Worm (Caenorhabditis elegans): Measurements from ENCODE around the gene rpb-6.

rpb-6 gene

DNA sequence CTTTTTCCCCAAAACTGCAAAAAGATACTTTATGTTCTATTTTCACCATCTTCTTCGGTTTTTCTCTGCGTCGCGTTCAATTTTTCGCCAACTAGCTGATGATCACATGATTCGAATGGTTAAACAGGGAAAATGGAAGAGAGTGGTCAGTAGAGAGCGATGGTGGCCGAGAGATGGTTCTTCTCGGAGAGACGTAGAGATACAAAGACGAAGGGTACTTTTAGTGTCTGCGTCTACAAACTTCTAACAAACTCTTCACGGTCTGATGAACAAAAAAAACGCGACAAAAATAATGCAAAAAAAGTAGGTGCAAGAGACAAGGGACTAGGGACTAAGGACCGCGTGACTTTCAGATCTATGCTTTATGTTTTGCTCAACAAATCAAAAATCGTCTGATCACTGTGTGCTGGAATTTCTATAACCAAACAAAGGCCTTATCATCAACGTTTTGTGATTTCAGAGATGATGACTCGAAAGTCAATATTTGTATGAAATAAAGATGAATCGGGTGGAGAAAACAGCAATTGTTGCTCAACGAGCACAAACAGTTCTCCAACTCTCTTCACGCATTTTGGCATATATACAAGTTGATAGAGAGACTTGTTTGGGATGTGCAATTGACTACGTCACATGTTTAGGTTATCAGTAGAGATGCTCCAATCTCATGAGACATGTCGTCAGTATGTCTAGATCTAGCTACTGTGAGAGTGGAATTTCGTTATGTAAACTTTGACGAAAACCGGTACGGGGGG lies 27.0 kb upstream of the rpb-6 start:
- TF ChIP-seq F13H6.1 (tag; optimal IDR thresholded peaks at IDR 0.05) (peak; percentile 2), hlh-30 (tag; optimal IDR thresholded peaks at IDR 0.05; ENCODE audit: insufficient read depth) (peak; percentile 96), ref-2 (tag; optimal IDR thresholded peaks at IDR 0.05) (peak; percentile 67), pax-1 (tag; optimal IDR thresholded peaks at IDR 0.05) (peak; percentile 95), pros-1 (tag; optimal IDR thresholded peaks at IDR 0.05) (peak; percentile 65), ceh-18 (tag; optimal IDR thresholded peaks at IDR 0.05) (peak; percentile 34), unc-55 (GFP tag; optimal IDR thresholded peaks at IDR 0.05) (peak; percentile 82), sdc-2 (tag; optimal IDR thresholded peaks at IDR 0.05) (no peak), ceh-6 (GFP tag; optimal IDR thresholded peaks at IDR 0.05) (no peak), hlh-6 (tag; optimal IDR thresholded peaks at IDR 0.05) (no peak), tbx-2 (tag; optimal IDR thresholded peaks at IDR 0.05) (peak; percentile 64), ceh-31 (tag; optimal IDR thresholded peaks at IDR 0.05) (peak; percentile 75), nfya-1 (tag; optimal IDR thresholded peaks at IDR 0.05) (peak; percentile 76)

DNA sequence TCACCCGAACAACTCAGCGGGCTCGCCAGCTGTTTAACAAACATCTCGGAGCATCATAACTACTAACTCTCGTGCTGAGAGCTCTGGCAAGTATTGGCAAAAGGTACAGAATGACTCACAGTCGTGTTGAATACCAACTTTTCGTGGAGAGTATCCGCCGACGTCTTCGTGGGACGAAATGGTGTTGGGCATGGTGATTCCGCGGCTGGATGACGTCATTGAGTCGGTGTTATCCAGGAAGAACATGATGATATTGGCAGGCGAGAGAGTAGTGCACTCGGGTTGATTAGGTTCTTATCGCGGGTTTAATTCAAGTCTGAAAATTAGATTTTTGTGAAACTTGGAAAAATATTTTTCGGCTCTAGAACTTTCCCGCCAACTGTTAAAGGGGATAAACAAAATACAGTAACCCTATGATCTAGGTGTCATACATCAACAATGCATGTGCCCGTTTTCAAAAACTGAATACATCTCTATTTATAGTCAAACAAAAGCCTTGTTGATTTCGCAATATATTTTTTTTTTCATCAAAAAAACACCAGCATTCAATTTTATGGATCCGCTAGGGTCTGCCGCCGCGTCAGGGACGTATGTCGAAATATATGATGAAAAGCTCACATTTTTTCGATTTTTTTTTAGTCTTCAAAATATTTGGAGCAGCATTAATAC lies 25.7 kb upstream of the rpb-6 start:
- TF ChIP-seq pros-1 (tag; optimal IDR thresholded peaks at IDR 0.05) (no peak), C38D4.7 (GFP tag; optimal IDR thresholded peaks at IDR 0.05) (no peak), sox-2 (GFP tag; IDR thresholded peaks at IDR 0.05) (no peak), ahr-1 (tag; optimal IDR thresholded peaks at IDR 0.05) (no peak), pag-3 (tag; optimal IDR thresholded peaks at IDR 0.05; ENCODE audit: borderline replicate concordance) (no peak), ceh-30 (tag; optimal IDR thresholded peaks at IDR 0.05) (no peak), fkh-10 (GFP tag; optimal IDR thresholded peaks at IDR 0.05) (no peak), ztf-16 (tag; optimal IDR thresholded peaks at IDR 0.05) (no peak), ceh-48 (tag; optimal IDR thresholded peaks at IDR 0.05) (no peak), hlh-8 (tag; optimal IDR thresholded peaks at IDR 0.05) (no peak)

DNA sequence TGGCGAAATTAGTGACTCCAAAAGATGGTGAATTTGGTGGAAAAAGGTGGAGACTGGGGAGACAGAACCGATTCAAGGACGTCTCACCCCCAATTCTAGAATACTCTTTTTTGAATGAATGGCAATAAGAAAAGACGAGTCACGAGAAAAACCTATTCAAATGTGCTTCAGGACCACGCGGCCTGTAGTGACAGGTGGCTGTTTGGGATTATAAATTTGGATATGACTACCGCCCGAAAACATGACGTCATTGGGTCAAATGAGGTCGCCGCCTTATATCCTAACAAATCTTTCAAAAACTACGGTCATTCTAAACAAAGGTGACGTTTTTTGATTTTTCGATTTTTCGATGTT lies 25.2 kb upstream of the rpb-6 start:
- TF ChIP-seq pat-9 (tag; optimal IDR thresholded peaks at IDR 0.05), result no peak
- no peak for TF ChIP-seq madf-2 (tag; optimal IDR thresholded peaks at IDR 0.05)
- TF ChIP-seq hlh-30 (tag; optimal IDR thresholded peaks at IDR 0.05; ENCODE audit: insufficient read depth), result peak; percentile 64
- no peak for TF ChIP-seq ceh-31 (tag; optimal IDR thresholded peaks at IDR 0.05)
- no peak for TF ChIP-seq syd-9 (tag; optimal IDR thresholded peaks at IDR 0.05)
- TF ChIP-seq nhr-232 (tag; optimal IDR thresholded peaks at IDR 0.05), result no peak
- no peak for TF ChIP-seq tbx-7 (tag; optimal IDR thresholded peaks at IDR 0.05)
- TF ChIP-seq unc-55 (GFP tag; optimal IDR thresholded peaks at IDR 0.05), result peak; percentile 10
- TF ChIP-seq ceh-14 (tag; optimal IDR thresholded peaks at IDR 0.05), result no peak
- TF ChIP-seq pax-1 (tag; optimal IDR thresholded peaks at IDR 0.05), result no peak
- no peak for TF ChIP-seq C08G9.2 (tag; optimal IDR thresholded peaks at IDR 0.05)
- TF ChIP-seq ceh-6 (GFP tag; optimal IDR thresholded peaks at IDR 0.05), result no peak
- no peak for TF ChIP-seq ref-2 (tag; optimal IDR thresholded peaks at IDR 0.05)

DNA sequence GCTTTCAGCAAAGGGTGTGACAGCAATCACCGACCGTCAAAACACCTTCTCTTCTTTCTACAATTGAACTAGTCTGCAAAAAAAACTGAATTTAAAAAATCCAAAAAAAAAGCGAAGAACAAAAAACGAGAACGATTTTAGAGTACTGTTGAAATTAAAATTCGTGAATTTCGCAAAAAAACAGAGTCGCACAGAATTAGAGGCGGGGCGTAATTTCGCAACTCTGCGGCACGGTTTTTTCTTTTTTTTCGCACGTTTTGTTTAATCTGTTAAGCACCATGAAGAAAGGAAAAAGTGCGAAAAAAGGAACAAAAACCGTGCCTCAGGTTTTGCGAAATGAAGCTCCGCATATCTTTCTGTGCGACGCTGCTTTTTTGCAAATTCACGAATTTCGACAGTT lies 24.2 kb upstream of the rpb-6 start, which contains the start of gene mnk-1:
TSS of gene mnk-1 (minus strand) at position 73 of the 400 bp plus-strand sequence.
- TF ChIP-seq ceh-31 (tag; optimal IDR thresholded peaks at IDR 0.05) (no peak), pax-1 (tag; optimal IDR thresholded peaks at IDR 0.05) (no peak), pha-4 (tag; optimal IDR thresholded peaks at IDR 0.05) (no peak), eyg-1 (tag; optimal IDR thresholded peaks at IDR 0.05) (no peak), hlh-6 (tag; optimal IDR thresholded peaks at IDR 0.05) (no peak), pros-1 (tag; optimal IDR thresholded peaks at IDR 0.05) (no peak), nhr-232 (tag; optimal IDR thresholded peaks at IDR 0.05) (no peak), ceh-24 (tag; optimal IDR thresholded peaks at IDR 0.05) (no peak), C08G9.2 (tag; optimal IDR thresholded peaks at IDR 0.05) (no peak), syd-9 (tag; optimal IDR thresholded peaks at IDR 0.05) (no peak), lim-6 (tag; optimal IDR thresholded peaks at IDR 0.05) (no peak), ceh-30 (tag; optimal IDR thresholded peaks at IDR 0.05) (no peak), unc-3 (GFP tag; conservative IDR thresholded peaks at IDR 0.05) (no peak), unc-3 (tag; optimal IDR thresholded peaks at IDR 0.05) (no peak)
